Fruit fly (Drosophila melanogaster): ENCODE results near the gene CG12259.
"Not testable (repeated sequence)": the region's sequence is repeated elsewhere in the genome, so short reads cannot be mapped to it uniquely, and the experiment has no call there.

DNA sequence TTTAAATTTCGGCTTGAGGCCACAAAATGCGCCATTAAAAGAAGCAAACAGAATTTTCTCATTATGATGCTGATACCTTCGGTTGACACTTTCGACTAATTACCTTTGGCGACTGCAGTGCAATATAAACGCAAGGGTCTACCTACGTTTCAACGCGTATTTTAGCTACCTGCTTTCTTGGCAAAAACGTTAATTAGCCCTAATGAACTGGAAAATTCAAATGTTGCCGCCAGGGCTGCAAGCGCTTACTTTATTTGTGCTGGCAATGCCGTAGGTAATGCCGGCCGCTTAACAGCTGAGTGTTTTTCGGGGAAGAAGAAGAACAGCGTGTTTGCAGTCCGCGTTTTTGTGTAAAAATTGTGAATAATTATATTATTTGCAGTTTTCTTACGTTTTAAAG lies 39.6 kb upstream of the CG12259 start, which contains the start of gene CG31253:
- TF ChIP-seq CG8388, Side (GFP tag; optimal IDR thresholded peaks at IDR 0.05): not testable (repeated sequence)

Data from whole organism, embryonic.